Worm (Caenorhabditis elegans) whole organism, young adult: Measurements from ENCODE around the gene B0303.7.

Experiments used
- B0019.2 ChIP-seq: fragments of 200-800 bp; sonication (Bioruptor generic); conservative IDR thresholded peaks from 2 replicates; pipeline ENCODE4 v1.3.6; 2022; ENCODE audit warnings: missing genetic modification reagents, missing genetic modification characterization, missing compliant biosample characterization
- B0261.1 ChIP-seq: sonication (generic microtip); optimal IDR thresholded peaks from 2 replicates; lab custom pipeline; 2016; ENCODE audit warnings: mild to moderate bottlenecking, missing genetic modification characterization, moderate library complexity, missing compliant biosample characterization
- B0336.3 ChIP-seq: fragments of 200-800 bp; sonication (Bioruptor generic); IDR thresholded peaks from 2 replicates; pipeline ENCODE4 v1.3.6; 2022; ENCODE audit warnings: missing genetic modification characterization, missing compliant biosample characterization
- F10E7.11 ChIP-seq: sonication (generic microtip); optimal IDR thresholded peaks from 2 replicates; lab custom pipeline; 2017; ENCODE audit warnings: mild to moderate bottlenecking, missing genetic modification characterization, moderate library complexity, missing compliant biosample characterization
- F22D6.2 ChIP-seq: sonication (generic microtip); optimal IDR thresholded peaks from 2 replicates; lab custom pipeline; 2016; ENCODE audit warnings: mild to moderate bottlenecking, missing genetic modification characterization, missing compliant biosample characterization
- F49E8.2 ChIP-seq: sonication (generic microtip); optimal IDR thresholded peaks from 3 replicates; lab custom pipeline; 2017; ENCODE audit warnings: missing genetic modification characterization, mild to moderate bottlenecking, missing compliant biosample characterization, antibody characterized with exemption, moderate library complexity; ENCODE audit not compliant: insufficient read depth
- F52B5.7 ChIP-seq: sonication (generic microtip); optimal IDR thresholded peaks from 2 replicates; lab custom pipeline; 2016; ENCODE audit warnings: mild to moderate bottlenecking, missing genetic modification characterization, missing compliant biosample characterization
- T07F8.4 ChIP-seq: sonication (generic microtip); optimal IDR thresholded peaks from 2 replicates; lab custom pipeline; 2016; ENCODE audit warnings: mild to moderate bottlenecking, missing genetic modification characterization, moderate library complexity, missing compliant biosample characterization
- T26A5.8 ChIP-seq: sonication (generic microtip); optimal IDR thresholded peaks from 2 replicates; lab custom pipeline; 2016; ENCODE audit warnings: missing genetic modification characterization, missing compliant biosample characterization
- Y67H2A.10 ChIP-seq: fragments of 200-800 bp; sonication (Bioruptor generic); conservative IDR thresholded peaks from 2 replicates; pipeline ENCODE4 v1.3.6; 2022; ENCODE audit warnings: missing genetic modification reagents, missing genetic modification characterization, missing compliant biosample characterization
- Y79H2A.3 ChIP-seq: fragments of 200-800 bp; sonication (Bioruptor generic); conservative IDR thresholded peaks from 2 replicates; pipeline ENCODE4 v1.3.6; 2022; ENCODE audit warnings: missing genetic modification reagents, missing genetic modification characterization, missing compliant biosample characterization
- ama-1 ChIP-seq, 3 experiments: fragments of 150-350 bp in 1 of 3; sonication (generic microtip) in 2 of 3; optimal IDR thresholded peaks; 2 replicates each; lab custom pipeline; 2014 to 2018; ENCODE audit warnings: missing biosample characterization in 2 of 3, missing genetic modification characterization in 2 of 3, missing genetic modification reagents in 2 of 3
- attf-5 ChIP-seq: fragments of 200-800 bp; sonication (Bioruptor generic); optimal IDR thresholded peaks from 2 replicates; lab custom pipeline; 2018; ENCODE audit warnings: mild to moderate bottlenecking, missing genetic modification characterization, missing compliant biosample characterization
- attf-6 ChIP-seq: fragments of 200-800 bp; sonication (Bioruptor generic); IDR thresholded peaks from 2 replicates; pipeline ENCODE4 v1.3.6; 2022; ENCODE audit warnings: missing genetic modification reagents, missing genetic modification characterization, missing compliant biosample characterization
- ceh-27 ChIP-seq: fragments of 200-800 bp; sonication (Bioruptor generic); optimal IDR thresholded peaks from 2 replicates; lab custom pipeline; 2018; ENCODE audit warnings: mild to moderate bottlenecking, missing genetic modification characterization, moderate library complexity, missing compliant biosample characterization
- chd-7 ChIP-seq: sonication (generic microtip); optimal IDR thresholded peaks from 2 replicates; lab custom pipeline; 2016; ENCODE audit warnings: mild to moderate bottlenecking, missing genetic modification characterization, moderate library complexity, missing compliant biosample characterization
- dox-1 ChIP-seq: fragments of 200-800 bp; sonication (Bioruptor generic); IDR thresholded peaks from 2 replicates; pipeline ENCODE4 v1.3.6; 2022; ENCODE audit warnings: missing genetic modification reagents, missing genetic modification characterization, missing compliant biosample characterization
- egl-44 ChIP-seq: fragments of 200-800 bp; sonication (Bioruptor generic); IDR thresholded peaks from 2 replicates; pipeline ENCODE4 v1.3.6; 2022; ENCODE audit warnings: missing genetic modification reagents, missing genetic modification characterization, missing compliant biosample characterization
- hsf-1 ChIP-seq: fragments of 200-800 bp; sonication (Bioruptor generic); IDR thresholded peaks from 2 replicates; pipeline ENCODE4 v1.3.6; 2022; ENCODE audit warnings: missing genetic modification reagents, missing genetic modification characterization, missing compliant biosample characterization
- lag-1 ChIP-seq: fragments of 200-800 bp; sonication (Bioruptor generic); IDR thresholded peaks from 2 replicates; pipeline ENCODE4 v1.3.6; 2022; ENCODE audit warnings: missing genetic modification reagents, missing genetic modification characterization, missing compliant biosample characterization
- let-526 ChIP-seq: fragments of 200-800 bp; sonication (Bioruptor generic); IDR thresholded peaks from 2 replicates; pipeline ENCODE4 v1.3.6; 2022; ENCODE audit warnings: missing genetic modification reagents, missing genetic modification characterization, missing compliant biosample characterization
- lin-35 ChIP-seq, 3 experiments: fragments of 150-350 bp in 2 of 3; sonication (generic microtip) in 1 of 3; optimal IDR thresholded peaks; 2 replicates each; lab custom pipeline; 2014 to 2018; ENCODE audit warnings: missing biosample characterization in 3 of 3, missing genetic modification characterization in 3 of 3, missing genetic modification reagents in 3 of 3
- madf-10 ChIP-seq: sonication (generic microtip); optimal IDR thresholded peaks from 2 replicates; lab custom pipeline; 2016; ENCODE audit warnings: mild to moderate bottlenecking, missing genetic modification characterization, missing compliant biosample characterization
- madf-3 ChIP-seq: fragments of 200-800 bp; sonication (Bioruptor generic); IDR thresholded peaks from 2 replicates; pipeline ENCODE4 v1.3.6; 2022; ENCODE audit warnings: missing genetic modification reagents, missing genetic modification characterization, missing compliant biosample characterization
- nhr-90 ChIP-seq: sonication (generic microtip); optimal IDR thresholded peaks from 2 replicates; lab custom pipeline; 2016; ENCODE audit warnings: missing genotype, mild to moderate bottlenecking, missing genetic modification characterization, missing compliant biosample characterization
- pha-4 ChIP-seq: fragments of 150-350 bp; sonication (generic microtip); optimal IDR thresholded peaks from 2 replicates; lab custom pipeline; 2014; ENCODE audit warnings: missing biosample characterization, missing genetic modification reagents, missing genetic modification characterization
- rcor-1 ChIP-seq: fragments of 200-800 bp; sonication (Bioruptor generic); IDR thresholded peaks from 2 replicates; pipeline ENCODE4 v1.3.6; 2022; ENCODE audit warnings: missing genetic modification reagents, missing genetic modification characterization, missing compliant biosample characterization
- rec-8 ChIP-seq, 2 experiments: sonication (generic microtip); optimal IDR thresholded peaks; 2 replicates each; lab custom pipeline; 2016; ENCODE audit warnings: mild to moderate bottlenecking in 2 of 2, missing genetic modification characterization in 2 of 2, missing genetic modification reagents in 2 of 2, missing genotype in 2 of 2, missing biosample characterization in 1 of 2, missing compliant biosample characterization in 1 of 2, moderate library complexity in 1 of 2
- sea-2 ChIP-seq: fragments of 200-800 bp; sonication (Bioruptor generic); IDR thresholded peaks from 2 replicates; pipeline ENCODE4 v1.3.6; 2022; ENCODE audit warnings: missing genetic modification characterization, missing compliant biosample characterization
- snpc-1.1 ChIP-seq: sonication (generic microtip); optimal IDR thresholded peaks from 2 replicates; lab custom pipeline; 2017; ENCODE audit warnings: missing genetic modification characterization, mild to moderate bottlenecking, missing compliant biosample characterization, antibody characterized with exemption, moderate library complexity, missing genotype, missing genetic modification reagents; ENCODE audit not compliant: insufficient read depth
- snpc-3.4 ChIP-seq: sonication (generic microtip); optimal IDR thresholded peaks from 2 replicates; lab custom pipeline; 2017; ENCODE audit warnings: missing genetic modification characterization, mild to moderate bottlenecking, missing compliant biosample characterization, antibody characterized with exemption, moderate library complexity, missing genotype, missing genetic modification reagents
- somi-1 ChIP-seq: fragments of 200-800 bp; sonication (Bioruptor generic); optimal IDR thresholded peaks from 2 replicates; lab custom pipeline; 2018; ENCODE audit warnings: mild to moderate bottlenecking, missing genetic modification characterization, missing compliant biosample characterization
- sptf-2 ChIP-seq: fragments of 200-800 bp; sonication (Bioruptor generic); optimal IDR thresholded peaks from 2 replicates; lab custom pipeline; 2018; ENCODE audit warnings: mild to moderate bottlenecking, missing genetic modification characterization, missing compliant biosample characterization
- tlf-1 ChIP-seq: fragments of 200-800 bp; sonication (Bioruptor generic); optimal IDR thresholded peaks from 2 replicates; lab custom pipeline; 2018; ENCODE audit warnings: mild to moderate bottlenecking, missing genetic modification characterization, missing compliant biosample characterization
- unc-130 ChIP-seq: sonication (generic microtip); optimal IDR thresholded peaks from 2 replicates; lab custom pipeline; 2016; ENCODE audit warnings: missing genetic modification reagents, missing genetic modification characterization, missing compliant biosample characterization
- xnd-1 ChIP-seq: sonication (generic microtip); optimal IDR thresholded peaks from 2 replicates; lab custom pipeline; 2016; ENCODE audit warnings: missing genotype, missing genetic modification reagents, missing genetic modification characterization, missing compliant biosample characterization
- zfh-2 ChIP-seq: fragments of 200-800 bp; sonication (Bioruptor generic); conservative IDR thresholded peaks from 2 replicates; pipeline ENCODE4 v1.3.6; 2022; ENCODE audit warnings: missing genetic modification reagents, missing genetic modification characterization, missing compliant biosample characterization
- zim-3 ChIP-seq: sonication (generic microtip); optimal IDR thresholded peaks from 2 replicates; lab custom pipeline; 2017; ENCODE audit warnings: mild to moderate bottlenecking, missing genetic modification characterization, moderate library complexity, missing compliant biosample characterization
- ztf-18 ChIP-seq: sonication (generic microtip); optimal IDR thresholded peaks from 2 replicates; lab custom pipeline; 2016; ENCODE audit warnings: missing genotype, mild to moderate bottlenecking, missing genetic modification characterization, missing compliant biosample characterization
- ztf-22 ChIP-seq: fragments of 200-800 bp; sonication (Bioruptor generic); optimal IDR thresholded peaks from 2 replicates; lab custom pipeline; 2018; ENCODE audit warnings: mild to moderate bottlenecking, missing genetic modification characterization, moderate library complexity, missing compliant biosample characterization

B0303.7 gene

ce11 chrIII:8741276-8741860 is 47.9 kb downstream of the B0303.7 start, which contains the start of gene pdhk-2 (continued):
- TF ChIP-seq F10E7.11 (tag; lab: Kevin White, UChicago) (no peak), attf-5 (GFP tag; lab: Kevin White, UChicago) (peak; percentile 89), unc-130 (GFP tag; lab: Kevin White, UChicago) (peak; percentile 64), snpc-3.4 (tag; lab: Kevin White, UChicago) (no peak), attf-6 (GFP tag; lab: Robert Waterston, UW) (no peak), chd-7 (tag; lab: Kevin White, UChicago) (peak; percentile 69), rec-8 (tag; optimal IDR thresholded peaks at IDR 0.05; lab: Kevin White, UChicago) (no peak), ceh-27 (GFP tag; lab: Kevin White, UChicago) (peak; percentile 91), hsf-1 (GFP tag; lab: Robert Waterston, UW) (peak; percentile 70), T26A5.8 (no peak), F22D6.2 (peak; percentile 56), B0336.3 (peak; percentile 88), madf-3 (peak; percentile 84), let-526 (GFP tag; lab: Robert Waterston, UW) (no peak), somi-1 (GFP tag; lab: Kevin White, UChicago) (peak; percentile 82)
- TF ChIP-seq, all 124 proteins: peak for 67

- TF ChIP-seq B0261.1 (tag; lab: Kevin White, UChicago) (no peak), chd-7 (tag; lab: Kevin White, UChicago) (no peak), pha-4 (tag; lab: Kevin White, UChicago) (no peak), snpc-3.4 (tag; lab: Kevin White, UChicago) (no peak), Y67H2A.10 (GFP tag; lab: Robert Waterston, UW) (no peak), B0019.2 (no peak), zfh-2 (no peak), ztf-22 (GFP tag; lab: Kevin White, UChicago) (no peak)
Observed at ce11 chrIII:8741955-8742354, 48.5 kb downstream of the B0303.7 start.

- no peak for TF ChIP-seq somi-1 (GFP tag; lab: Kevin White, UChicago)
Observed at ce11 chrIII:8742584-8742983, 49.2 kb downstream of the B0303.7 start.

- TF ChIP-seq nhr-90 (tag; lab: Kevin White, UChicago) (no peak), ama-1 (optimal IDR thresholded peaks at IDR 0.05; lab: Kevin White, UChicago) (no peak), ama-1 (GFP tag; optimal IDR thresholded peaks at IDR 0.05; lab: Kevin White, UChicago) (no peak), lag-1 (no peak), xnd-1 (tag; lab: Kevin White, UChicago) (no peak), ceh-27 (GFP tag; lab: Kevin White, UChicago) (no peak), F49E8.2 (tag; lab: Kevin White, UChicago) (no peak), Y79H2A.3 (no peak), pha-4 (tag; lab: Kevin White, UChicago) (no peak), rcor-1 (no peak), F52B5.7 (no peak), sea-2 (GFP tag; lab: Robert Waterston, UW) (no peak)
Observed at ce11 chrIII:8743796-8744404, 50.5 kb downstream of the B0303.7 start, which contains the start of gene ZK370.6. ZK370.6 (minus strand) TSS chrIII:8743846.

- TF ChIP-seq tlf-1 (GFP tag; lab: Kevin White, UChicago) (no peak), ztf-18 (tag; lab: Kevin White, UChicago) (no peak), T07F8.4 (no peak), Y67H2A.10 (GFP tag; lab: Robert Waterston, UW) (no peak), zim-3 (tag; lab: Kevin White, UChicago) (no peak), snpc-1.1 (tag; lab: Kevin White, UChicago) (no peak), madf-10 (no peak), egl-44 (GFP tag; lab: Robert Waterston, UW) (no peak), dox-1 (GFP tag; lab: Robert Waterston, UW) (no peak), lag-1 (no peak), sptf-2 (GFP tag; lab: Kevin White, UChicago) (no peak), pha-4 (tag; lab: Kevin White, UChicago) (no peak), lin-35 (GFP tag; optimal IDR thresholded peaks at IDR 0.05; lab: Kevin White, UChicago) (no peak)
Observed at ce11 chrIII:8744765-8745164, 51.3 kb downstream of the B0303.7 start.
